Fruit fly (Drosophila melanogaster) S2 (cell line): ENCODE data around the gene CG14841.

ENCODE experiments used
- CG8478 ChIP-seq: fragments of >200 bp; optimal IDR thresholded peaks from 2 replicates; lab custom pipeline; 2018
- CTCF ChIP-seq, 2 experiments: fragments of >200 bp; optimal IDR thresholded peaks; 2 replicates each; lab custom pipeline; 2018

- no peak for TF ChIP-seq CG8478 (lab: Kevin White, UChicago)
- no peak for TF ChIP-seq CTCF (optimal IDR thresholded peaks at IDR 0.05; lab: Kevin White, UChicago)
These were observed 28.0 kb upstream of the CG14841 start for dm6 chr3R:14289958-14290835.
